Fruit fly (Drosophila melanogaster) whole organism, embryonic: ENCODE measurements around the gene CG8925.

Source experiments
- CG10209 ChIP-seq: fragments of 200-800 bp; sonication (Bioruptor generic); optimal IDR thresholded peaks from 3 replicates; lab custom pipeline; 2017; ENCODE audit warnings: missing biosample characterization, mild to moderate bottlenecking, missing genetic modification characterization, missing genetic modification reagents
- CG10274 ChIP-seq: fragments of 200-800 bp; sonication (Bioruptor generic); optimal IDR thresholded peaks from 3 replicates; lab custom pipeline; 2017; ENCODE audit warnings: missing biosample characterization, mild to moderate bottlenecking, missing genetic modification characterization
- CG10654 ChIP-seq: fragments of 200-800 bp; sonication (Bioruptor generic); optimal IDR thresholded peaks from 2 replicates; lab custom pipeline; 2016; ENCODE audit warnings: missing biosample characterization, missing genetic modification characterization
- CG1233 ChIP-seq: fragments of 200-800 bp; sonication (Bioruptor generic); optimal IDR thresholded peaks from 4 replicates; lab custom pipeline; 2018; ENCODE audit warnings: missing biosample characterization, mild to moderate bottlenecking, missing genetic modification characterization
- CG13123 ChIP-seq: fragments of 200-800 bp; sonication (Bioruptor generic); optimal IDR thresholded peaks from 2 replicates; lab custom pipeline; 2016; ENCODE audit warnings: missing biosample characterization, missing genetic modification characterization
- CG13775 ChIP-seq: fragments of 200-800 bp; sonication (Bioruptor generic); optimal IDR thresholded peaks from 3 replicates; lab custom pipeline; 2017; ENCODE audit warnings: missing biosample characterization, mild to moderate bottlenecking, missing genetic modification characterization
- CG17186 ChIP-seq: fragments of 200-800 bp; sonication (Bioruptor generic); optimal IDR thresholded peaks from 3 replicates; lab custom pipeline; 2017; ENCODE audit warnings: missing biosample characterization, missing genetic modification reagents, missing genetic modification characterization
- CG17385 ChIP-seq: fragments of 200-800 bp; sonication (Bioruptor generic); optimal IDR thresholded peaks from 3 replicates; lab custom pipeline; 2018; ENCODE audit warnings: missing biosample characterization, mild to moderate bottlenecking, missing genetic modification characterization
- CG17612 ChIP-seq: fragments of 200-800 bp; sonication (Bioruptor generic); IDR thresholded peaks from 2 replicates; pipeline ENCODE4 v1.3.6; 2022; ENCODE audit warnings: missing biosample characterization, missing genetic modification characterization
- CG32532 ChIP-seq: fragments of 200-800 bp; sonication (Bioruptor generic); IDR thresholded peaks from 2 replicates; pipeline ENCODE4 v1.3.6; 2022; ENCODE audit warnings: missing biosample characterization, missing genetic modification characterization
- CG4617 ChIP-seq: fragments of 200-800 bp; sonication (Bioruptor generic); optimal IDR thresholded peaks from 3 replicates; lab custom pipeline; 2016; ENCODE audit warnings: missing biosample characterization, missing genetic modification characterization, borderline replicate concordance
- CG6254 ChIP-seq: fragments of 200-800 bp; sonication (Bioruptor generic); optimal IDR thresholded peaks from 3 replicates; lab custom pipeline; 2017; ENCODE audit warnings: mild to moderate bottlenecking, missing biosample characterization, missing genetic modification reagents, missing genetic modification characterization
- CG7745 ChIP-seq: fragments of 200-800 bp; sonication (Bioruptor generic); optimal IDR thresholded peaks from 2 replicates; lab custom pipeline; 2018; ENCODE audit warnings: missing biosample characterization, mild to moderate bottlenecking, missing genetic modification characterization, moderate library complexity
- CG7839 ChIP-seq: fragments of 200-800 bp; sonication (Bioruptor generic); optimal IDR thresholded peaks from 3 replicates; lab custom pipeline; 2018; ENCODE audit warnings: missing biosample characterization, mild to moderate bottlenecking, missing genetic modification characterization, moderate library complexity
- CG7987 ChIP-seq: fragments of 200-800 bp; sonication (Bioruptor generic); optimal IDR thresholded peaks from 2 replicates; lab custom pipeline; 2018; ENCODE audit warnings: missing biosample characterization, mild to moderate bottlenecking, missing genetic modification characterization, moderate library complexity
- CG8478 ChIP-seq: fragments of >200 bp; optimal IDR thresholded peaks from 2 replicates; lab custom pipeline; 2018
- Chrac-16 ChIP-seq: fragments of 200-800 bp; sonication (Bioruptor generic); optimal IDR thresholded peaks from 3 replicates; lab custom pipeline; 2016; ENCODE audit warnings: missing biosample characterization, missing genetic modification characterization
- CkIIα-i1 ChIP-seq: fragments of 200-800 bp; sonication (Bioruptor generic); IDR thresholded peaks from 2 replicates; pipeline ENCODE4 v1.3.6; 2022; ENCODE audit warnings: missing biosample characterization, missing genetic modification characterization
- D19B ChIP-seq: fragments of 200-800 bp; sonication (Bioruptor generic); optimal IDR thresholded peaks from 2 replicates; lab custom pipeline; 2017; ENCODE audit warnings: missing biosample characterization, mild to moderate bottlenecking, missing genetic modification characterization
- Dbx ChIP-seq: fragments of 200-800 bp; sonication (Bioruptor generic); IDR thresholded peaks from 3 replicates; pipeline ENCODE4 v1.3.6; 2022; ENCODE audit warnings: missing biosample characterization, missing genetic modification characterization
- HHEX ChIP-seq: fragments of 200-800 bp; sonication (Bioruptor generic); optimal IDR thresholded peaks from 3 replicates; lab custom pipeline; 2017; ENCODE audit warnings: missing biosample characterization, mild to moderate bottlenecking, missing genetic modification characterization, missing genetic modification reagents
- Hand ChIP-seq: fragments of 200-800 bp; sonication (Bioruptor generic); optimal IDR thresholded peaks from 2 replicates; lab custom pipeline; 2017; ENCODE audit warnings: mild to moderate bottlenecking, missing biosample characterization, missing genetic modification reagents, missing genetic modification characterization
- Mes4 ChIP-seq: fragments of 200-800 bp; sonication (Bioruptor generic); optimal IDR thresholded peaks from 2 replicates; lab custom pipeline; 2016; ENCODE audit warnings: missing biosample characterization, missing genetic modification characterization
- Nf-YC ChIP-seq: fragments of 200-800 bp; optimal IDR thresholded peaks from 3 replicates; lab custom pipeline; 2019; ENCODE audit warnings: missing biosample characterization, mild to moderate bottlenecking, missing genetic modification characterization, moderate library complexity
- Side ChIP-seq: fragments of 200-800 bp; sonication (Bioruptor generic); optimal IDR thresholded peaks from 2 replicates; lab custom pipeline; 2016; ENCODE audit warnings: missing biosample characterization, missing genetic modification characterization
- Xbp1 ChIP-seq: fragments of 200-800 bp; sonication (Bioruptor generic); optimal IDR thresholded peaks from 3 replicates; lab custom pipeline; 2016; ENCODE audit warnings: missing biosample characterization, mild to moderate bottlenecking, missing genetic modification characterization
- ab ChIP-seq: fragments of 200-800 bp; sonication (Bioruptor generic); optimal IDR thresholded peaks from 2 replicates; lab custom pipeline; 2016; ENCODE audit warnings: missing biosample characterization, missing genetic modification characterization
- ara ChIP-seq: fragments of 200-800 bp; sonication (Bioruptor generic); IDR thresholded peaks from 2 replicates; pipeline ENCODE4 v1.3.6; 2022; ENCODE audit warnings: missing biosample characterization, missing genetic modification characterization
- bigmax ChIP-seq: fragments of 200-800 bp; sonication (Bioruptor generic); optimal IDR thresholded peaks from 2 replicates; lab custom pipeline; 2018; ENCODE audit warnings: missing biosample characterization, mild to moderate bottlenecking, missing genetic modification characterization
- caup ChIP-seq: fragments of 200-800 bp; sonication (Bioruptor generic); optimal IDR thresholded peaks from 3 replicates; lab custom pipeline; 2017; ENCODE audit warnings: missing biosample characterization, mild to moderate bottlenecking, missing genetic modification characterization, moderate library complexity; ENCODE audit not compliant: severe bottlenecking
- cg ChIP-seq: fragments of 200-800 bp; sonication (Bioruptor generic); optimal IDR thresholded peaks from 3 replicates; lab custom pipeline; 2019; ENCODE audit warnings: missing biosample characterization, mild to moderate bottlenecking, missing genetic modification characterization, moderate library complexity
- chinmo ChIP-seq: fragments of 200-800 bp; sonication (Bioruptor generic); IDR thresholded peaks from 4 replicates; pipeline ENCODE4 v1.3.6; 2022; ENCODE audit warnings: missing biosample characterization, missing genetic modification characterization; ENCODE audit not compliant: partially characterized antibody
- chn ChIP-seq: fragments of 200-800 bp; sonication (Bioruptor generic); optimal IDR thresholded peaks from 2 replicates; lab custom pipeline; 2016; ENCODE audit warnings: missing biosample characterization, missing genetic modification characterization
- dan ChIP-seq: fragments of 200-800 bp; sonication (Bioruptor generic); IDR thresholded peaks from 2 replicates; pipeline ENCODE4 v1.3.6; 2022; ENCODE audit warnings: missing biosample characterization, missing genetic modification characterization
- disco-r ChIP-seq: fragments of 200-800 bp; sonication (Bioruptor generic); optimal IDR thresholded peaks from 2 replicates; lab custom pipeline; 2016; ENCODE audit warnings: missing biosample characterization, missing genetic modification characterization
- dmrt99B ChIP-seq: fragments of 200-800 bp; sonication (Bioruptor generic); optimal IDR thresholded peaks from 2 replicates; lab custom pipeline; 2018; ENCODE audit warnings: missing biosample characterization, mild to moderate bottlenecking, missing genetic modification characterization, moderate library complexity
- fu2 ChIP-seq: fragments of 200-800 bp; sonication (Bioruptor generic); optimal IDR thresholded peaks from 2 replicates; lab custom pipeline; 2016; ENCODE audit warnings: missing biosample characterization, missing genetic modification characterization
- gcm2 ChIP-seq: fragments of 200-800 bp; sonication (Bioruptor generic); optimal IDR thresholded peaks from 2 replicates; lab custom pipeline; 2016; ENCODE audit warnings: missing biosample characterization, missing genetic modification characterization
- gem ChIP-seq: fragments of 200-800 bp; sonication (Bioruptor generic); optimal IDR thresholded peaks from 2 replicates; lab custom pipeline; 2019; ENCODE audit warnings: missing biosample characterization, mild to moderate bottlenecking, missing genetic modification characterization, moderate library complexity
- hb ChIP-seq: fragments of 200-800 bp; sonication (Bioruptor generic); IDR thresholded peaks from 3 replicates; pipeline ENCODE4 v1.3.6; 2022; ENCODE audit warnings: missing biosample characterization, missing genetic modification characterization; ENCODE audit not compliant: partially characterized antibody
- lab ChIP-seq: fragments of 200-800 bp; sonication (Bioruptor generic); optimal IDR thresholded peaks from 3 replicates; lab custom pipeline; 2017; ENCODE audit warnings: missing biosample characterization, missing genetic modification characterization, mild to moderate bottlenecking, moderate library complexity, missing genetic modification reagents
- nom ChIP-seq: fragments of 200-800 bp; sonication (Bioruptor generic); optimal IDR thresholded peaks from 2 replicates; lab custom pipeline; 2017; ENCODE audit warnings: missing biosample characterization, missing genetic modification characterization, mild to moderate bottlenecking, moderate library complexity, missing genetic modification reagents
- psq ChIP-seq: fragments of 200-800 bp; sonication (Bioruptor generic); optimal IDR thresholded peaks from 2 replicates; lab custom pipeline; 2017; ENCODE audit warnings: missing biosample characterization, missing genetic modification characterization
- pum ChIP-seq: fragments of 200-800 bp; sonication (Bioruptor generic); optimal IDR thresholded peaks from 2 replicates; lab custom pipeline; 2016; ENCODE audit warnings: missing biosample characterization, missing genetic modification characterization
- salm ChIP-seq: fragments of 200-800 bp; sonication (Bioruptor generic); optimal IDR thresholded peaks from 2 replicates; lab custom pipeline; 2018; ENCODE audit warnings: missing biosample characterization, mild to moderate bottlenecking, missing genetic modification characterization
- sqz ChIP-seq: fragments of 200-800 bp; sonication (Bioruptor generic); optimal IDR thresholded peaks from 3 replicates; lab custom pipeline; 2018; ENCODE audit warnings: missing biosample characterization, mild to moderate bottlenecking, missing genetic modification characterization
- tgo ChIP-seq: fragments of 200-800 bp; sonication (Bioruptor generic); IDR thresholded peaks from 3 replicates; pipeline ENCODE4 v1.3.6; 2022; ENCODE audit warnings: missing biosample characterization, missing genetic modification characterization
- ttk ChIP-seq: fragments of 200-800 bp; sonication (Bioruptor generic); IDR thresholded peaks from 2 replicates; pipeline ENCODE4 v2.1.2; 2022; ENCODE audit warnings: missing biosample characterization, missing genetic modification characterization
- vnd ChIP-seq: fragments of 200-800 bp; sonication (Bioruptor generic); IDR thresholded peaks from 3 replicates; pipeline ENCODE4 v1.3.6; 2022; ENCODE audit warnings: missing biosample characterization, missing genetic modification characterization; ENCODE audit not compliant: partially characterized antibody

Gene CG8925

dm6 chr3R:16207074-16207609, 35.4 kb downstream of the CG8925 start (continued):
- no peak for TF ChIP-seq fu2
- TF ChIP-seq CG10209 (GFP tag; lab: Kevin White, UChicago), result peak; percentile 6
- TF ChIP-seq CG17186, result no peak
- peak; percentile 38 for TF ChIP-seq HHEX
- no peak for TF ChIP-seq pum
- no peak for TF ChIP-seq vnd
- TF ChIP-seq CG7987 (GFP tag; lab: Kevin White, UChicago), result peak; percentile 43
- TF ChIP-seq lab, result peak; percentile 68
- no peak for TF ChIP-seq CkIIα-i1 (GFP tag; lab: Robert Waterston, UW)
- TF ChIP-seq CG6254 (GFP tag; lab: Kevin White, UChicago), result peak; percentile 10
- TF ChIP-seq salm (tag; lab: Kevin White, UChicago), result no peak
- no peak for TF ChIP-seq CG17612 (GFP tag; lab: Robert Waterston, UW)
- peak; percentile 3 for TF ChIP-seq caup (GFP tag; lab: Kevin White, UChicago)
- no peak for TF ChIP-seq chn
- no peak for TF ChIP-seq Mes4 (GFP tag; lab: Kevin White, UChicago)
- TF ChIP-seq Xbp1 (GFP tag; lab: Kevin White, UChicago), result no peak
- 0 out of 3 replicates have a peak, but pooled peaks have one; percentile 13 for TF ChIP-seq tgo
- peak; percentile 11 for TF ChIP-seq nom (GFP tag; lab: Kevin White, UChicago)
- peak; percentile 40 for TF ChIP-seq Hand (GFP tag; lab: Kevin White, UChicago)
- no peak for TF ChIP-seq hb (GFP tag; lab: Robert Waterston, UW)
- TF ChIP-seq ab (GFP tag; lab: Kevin White, UChicago), result no peak
- TF ChIP-seq ttk (GFP tag; lab: Robert Waterston, UW), result no peak

- TF ChIP-seq bigmax (GFP tag; lab: Kevin White, UChicago) (no peak), dmrt99B (tag; lab: Kevin White, UChicago) (no peak), CG10274 (GFP tag; lab: Kevin White, UChicago) (no peak), dan (GFP tag; lab: Robert Waterston, UW) (no peak), CG7745 (tag; lab: Kevin White, UChicago) (peak; percentile 73), D19B (GFP tag; lab: Kevin White, UChicago) (no peak), gem (tag; lab: Kevin White, UChicago) (peak; percentile 14), Dbx (peak; percentile 44; the same call in 1 of the 3 replicates), CG13123 (GFP tag; lab: Kevin White, UChicago) (no peak), cg (GFP tag; lab: Kevin White, UChicago) (peak; percentile 73), CG4617 (GFP tag; lab: Kevin White, UChicago) (no peak), CG17385 (GFP tag; lab: Kevin White, UChicago) (no peak), disco-r (GFP tag; lab: Kevin White, UChicago) (no peak), CG13775 (GFP tag; lab: Kevin White, UChicago) (no peak), CG7839 (tag; lab: Kevin White, UChicago) (no peak), gcm2 (no peak), sqz (peak; percentile 88), CG32532 (GFP tag; lab: Robert Waterston, UW) (peak; percentile 59), Nf-YC (tag; lab: Kevin White, UChicago) (peak; percentile 54), Chrac-16 (no peak), ara (0 out of 2 replicates have a peak, but pooled peaks have one; percentile 38), caup (GFP tag; lab: Kevin White, UChicago) (peak; percentile 28), CG8478 (lab: Kevin White, UChicago) (no peak), psq (GFP tag; lab: Kevin White, UChicago) (peak; percentile 72), Side (GFP tag; lab: Kevin White, UChicago) (no peak), chinmo (peak; percentile 92), CG10654 (no peak), nom (GFP tag; lab: Kevin White, UChicago) (peak; percentile 98), CG1233 (GFP tag; lab: Kevin White, UChicago) (no peak)
Measured at dm6 chr3R:16208106-16208780, 36.5 kb downstream of the CG8925 start.
